Fruit fly (Drosophila melanogaster): ENCODE data around the gene Cpr100A.

Cpr100A gene

dm6 chr3R:30874679-30875078 is 7.4 kb downstream of the Cpr100A start (continued):
- TF ChIP-seq CG3726 (GFP tag; IDR thresholded peaks at IDR 0.05) = 0 out of 3 replicates have a peak, but pooled peaks have one; percentile 28
- TF ChIP-seq mirr (GFP tag; optimal IDR thresholded peaks at IDR 0.05) = no peak
- TF ChIP-seq wdn (GFP tag; IDR thresholded peaks at IDR 0.05) = no peak
- TF ChIP-seq amos (GFP tag; IDR thresholded peaks at IDR 0.05; ENCODE audit: partially characterized antibody) = no peak
- peak; percentile 11; the same call in 1 of the 2 replicates for TF ChIP-seq ssp (GFP tag; IDR thresholded peaks at IDR 0.05)
- TF ChIP-seq Sry-δ (GFP tag; optimal IDR thresholded peaks at IDR 0.05) = no peak
- no peak for TF ChIP-seq usp (GFP tag; optimal IDR thresholded peaks at IDR 0.05)
- TF ChIP-seq CG32772 (GFP tag; IDR thresholded peaks at IDR 0.05) = peak; percentile 21; the same call in 1 of the 2 replicates
- TF ChIP-seq CG2712 (tag; optimal IDR thresholded peaks at IDR 0.05) = peak; percentile 5
- 0 out of 2 replicates have a peak, but pooled peaks have one; percentile 12 for TF ChIP-seq Rfx (GFP tag; IDR thresholded peaks at IDR 0.05)
- no peak for TF ChIP-seq CG4404 (GFP tag; IDR thresholded peaks at IDR 0.05)
- TF ChIP-seq esg (GFP tag; conservative IDR thresholded peaks at IDR 0.05) = no peak; the same call in 1 of the 2 replicates
- peak; percentile 38 for TF ChIP-seq ewg (GFP tag; optimal IDR thresholded peaks at IDR 0.05)
- no peak for TF ChIP-seq gsb (GFP tag; IDR thresholded peaks at IDR 0.05)
- peak; percentile 19 for TF ChIP-seq phol (tag; optimal IDR thresholded peaks at IDR 0.05)
- peak; percentile 41 for TF ChIP-seq Sox102F (GFP tag; optimal IDR thresholded peaks at IDR 0.05)
- peak; percentile 28 for TF ChIP-seq CG10979 (tag; optimal IDR thresholded peaks at IDR 0.05)
- TF ChIP-seq Awh (GFP tag; IDR thresholded peaks at IDR 0.05) = peak; percentile 54
- TF ChIP-seq CG14441 (GFP tag; IDR thresholded peaks at IDR 0.05) = 0 out of 2 replicates have a peak, but pooled peaks have one; percentile 6
- no peak for TF ChIP-seq Dll (GFP tag; IDR thresholded peaks at IDR 0.05; ENCODE audit: partially characterized antibody)
- TF ChIP-seq CG8290 (GFP tag; optimal IDR thresholded peaks at IDR 0.05) = no peak
- peak in 1 of 2 experiments; percentile 40 for TF ChIP-seq CG8290 (tag; optimal IDR thresholded peaks at IDR 0.05)
- no peak for TF ChIP-seq CG31388 (GFP tag; optimal IDR thresholded peaks at IDR 0.05)
- TF ChIP-seq dysf (GFP tag; IDR thresholded peaks at IDR 0.05) = peak; percentile 34; the same call in 1 of the 3 replicates
- TF ChIP-seq ci (GFP tag; IDR thresholded peaks at IDR 0.05) = peak; percentile 63; the same call in 2 of the 3 replicates
- peak; percentile 74 for TF ChIP-seq sens (GFP tag)
- peak; percentile 57 for TF ChIP-seq oc (tag; optimal IDR thresholded peaks at IDR 0.05)
- peak; percentile 25 for TF ChIP-seq grau (tag; optimal IDR thresholded peaks at IDR 0.05)
- TF ChIP-seq lab (GFP tag; optimal IDR thresholded peaks at IDR 0.05) = peak; percentile 7
- no peak for TF ChIP-seq CG13296 (GFP tag; optimal IDR thresholded peaks at IDR 0.05)
- TF ChIP-seq Hr78 (GFP tag; optimal IDR thresholded peaks at IDR 0.05) = peak in 1 of 2 experiments; percentile 59
- peak; percentile 61 for TF ChIP-seq CG12071 (GFP tag; optimal IDR thresholded peaks at IDR 0.05)
- TF ChIP-seq CG2678 (tag; optimal IDR thresholded peaks at IDR 0.05) = peak; percentile 16
- no peak for TF ChIP-seq sug (tag; optimal IDR thresholded peaks at IDR 0.05)
- 0 out of 2 replicates have a peak, but pooled peaks have one; percentile 28 for TF ChIP-seq vvl (GFP tag; IDR thresholded peaks at IDR 0.05)
- TF ChIP-seq CG8924 (tag; optimal IDR thresholded peaks at IDR 0.05) = no peak
- TF ChIP-seq crol (GFP tag; IDR thresholded peaks at IDR 0.05) = peak; percentile 70
- no peak for TF ChIP-seq hkb (optimal IDR thresholded peaks at IDR 0.05)
- no peak for TF ChIP-seq hkb (GFP tag; IDR thresholded peaks at IDR 0.05)
- TF ChIP-seq dmrt99B (tag; optimal IDR thresholded peaks at IDR 0.05) = peak; percentile 38
- TF ChIP-seq Xbp1 (GFP tag; optimal IDR thresholded peaks at IDR 0.05) = peak; percentile 11
- TF ChIP-seq Oli (tag; optimal IDR thresholded peaks at IDR 0.05) = peak; percentile 17
- no peak for TF ChIP-seq psq (GFP tag; optimal IDR thresholded peaks at IDR 0.05)
- no peak for TF ChIP-seq MTF-1 (GFP tag; optimal IDR thresholded peaks at IDR 0.05; ENCODE audit: borderline replicate concordance)
- no peak for TF ChIP-seq CG18262 (tag; optimal IDR thresholded peaks at IDR 0.05)
- TF ChIP-seq CHES-1-like (GFP tag; optimal IDR thresholded peaks at IDR 0.05) = no peak
- TF ChIP-seq CG15479 (GFP tag; optimal IDR thresholded peaks at IDR 0.05) = no peak
- TF ChIP-seq Bteb2 (GFP tag; optimal IDR thresholded peaks at IDR 0.05) = no peak
- no peak for TF ChIP-seq CG3281 (GFP tag; optimal IDR thresholded peaks at IDR 0.05)
- TF ChIP-seq slbo (GFP tag; IDR thresholded peaks at IDR 0.05) = peak; percentile 34; the same call in 1 of the 2 replicates
- peak; percentile 21 for TF ChIP-seq gsb-n (tag; optimal IDR thresholded peaks at IDR 0.05)
